Fruit fly (Drosophila melanogaster) whole organism, embryonic: ENCODE results near the gene Ptp10D.

Experiments used
- Adf1 ChIP-seq: fragments of 200-800 bp; sonication (Bioruptor generic); IDR thresholded peaks from 2 replicates; pipeline ENCODE4 v1.3.6; 2022; ENCODE audit warnings: missing biosample characterization, missing genetic modification characterization
- CG10321 ChIP-seq: fragments of 200-800 bp; sonication (Bioruptor generic); IDR thresholded peaks from 2 replicates; pipeline ENCODE4 v1.3.6; 2022; ENCODE audit warnings: missing biosample characterization, missing genetic modification characterization
- CG10462 ChIP-seq: fragments of 200-800 bp; sonication (Bioruptor generic); optimal IDR thresholded peaks from 2 replicates; lab custom pipeline; 2016; ENCODE audit warnings: missing biosample characterization, missing genetic modification characterization
- CG10959 ChIP-seq: fragments of 200-800 bp; sonication (Bioruptor generic); IDR thresholded peaks from 2 replicates; pipeline ENCODE4 v1.3.6; 2022; ENCODE audit warnings: missing biosample characterization, missing genetic modification characterization
- CG11695 ChIP-seq: fragments of 200-800 bp; sonication (Bioruptor generic); IDR thresholded peaks from 3 replicates; pipeline ENCODE4 v1.3.6; 2022; ENCODE audit warnings: missing biosample characterization, missing genetic modification characterization
- CG12071 ChIP-seq: fragments of 200-800 bp; sonication (Bioruptor generic); optimal IDR thresholded peaks from 3 replicates; lab custom pipeline; 2018; ENCODE audit warnings: missing biosample characterization, mild to moderate bottlenecking, missing genetic modification characterization
- CG13123 ChIP-seq: fragments of 200-800 bp; sonication (Bioruptor generic); optimal IDR thresholded peaks from 2 replicates; lab custom pipeline; 2016; ENCODE audit warnings: missing biosample characterization, missing genetic modification characterization
- CG13287 ChIP-seq: fragments of 200-800 bp; sonication (Bioruptor generic); IDR thresholded peaks from 2 replicates; pipeline ENCODE4 v1.3.6; 2022; ENCODE audit warnings: missing biosample characterization, missing genetic modification characterization; ENCODE audit not compliant: partially characterized antibody
- CG14860 ChIP-seq: fragments of 200-800 bp; sonication (Bioruptor generic); IDR thresholded peaks from 3 replicates; pipeline ENCODE4 v1.3.6; 2022; ENCODE audit warnings: missing biosample characterization, missing genetic modification characterization; ENCODE audit not compliant: partially characterized antibody
- CG15269 ChIP-seq: fragments of 200-800 bp; sonication (Bioruptor generic); optimal IDR thresholded peaks from 2 replicates; lab custom pipeline; 2018; ENCODE audit warnings: missing biosample characterization, mild to moderate bottlenecking, missing genetic modification characterization, moderate library complexity
- CG17802 ChIP-seq: fragments of 200-800 bp; sonication (Bioruptor generic); optimal IDR thresholded peaks from 2 replicates; lab custom pipeline; 2018; ENCODE audit warnings: missing biosample characterization, mild to moderate bottlenecking, missing genetic modification characterization, moderate library complexity
- CG2199 ChIP-seq: fragments of 200-800 bp; sonication (Bioruptor generic); IDR thresholded peaks from 3 replicates; pipeline ENCODE4 v1.3.6; 2022; ENCODE audit warnings: missing biosample characterization, missing genetic modification characterization
- CG2712 ChIP-seq: fragments of 200-800 bp; optimal IDR thresholded peaks from 3 replicates; lab custom pipeline; 2019; ENCODE audit warnings: missing biosample characterization, mild to moderate bottlenecking, missing genetic modification characterization, moderate library complexity
- CG30431 ChIP-seq: fragments of 200-800 bp; sonication (Bioruptor generic); optimal IDR thresholded peaks from 2 replicates; lab custom pipeline; 2017; ENCODE audit warnings: missing biosample characterization, missing genetic modification characterization
- CG3407 ChIP-seq: fragments of 200-800 bp; sonication (Bioruptor generic); optimal IDR thresholded peaks from 2 replicates; lab custom pipeline; 2018; ENCODE audit warnings: missing biosample characterization, mild to moderate bottlenecking, missing genetic modification characterization
- CG5245 ChIP-seq: fragments of 200-800 bp; sonication (Bioruptor generic); optimal IDR thresholded peaks from 3 replicates; lab custom pipeline; 2016; ENCODE audit warnings: missing biosample characterization, missing genetic modification characterization
- CG7839 ChIP-seq: fragments of 200-800 bp; sonication (Bioruptor generic); optimal IDR thresholded peaks from 3 replicates; lab custom pipeline; 2018; ENCODE audit warnings: missing biosample characterization, mild to moderate bottlenecking, missing genetic modification characterization, moderate library complexity
- CG9876 ChIP-seq: fragments of 200-800 bp; sonication (Bioruptor generic); optimal IDR thresholded peaks from 2 replicates; lab custom pipeline; 2016; ENCODE audit warnings: missing biosample characterization, missing genetic modification characterization
- Dad ChIP-seq: fragments of 200-800 bp; sonication (Bioruptor generic); optimal IDR thresholded peaks from 3 replicates; lab custom pipeline; 2016; ENCODE audit warnings: missing biosample characterization, missing genetic modification characterization
- Dll ChIP-seq: fragments of 200-800 bp; sonication (Bioruptor generic); IDR thresholded peaks from 4 replicates; pipeline ENCODE4 v1.3.6; 2022; ENCODE audit warnings: missing biosample characterization, missing genetic modification characterization; ENCODE audit not compliant: partially characterized antibody
- HmgD ChIP-seq: fragments of 200-800 bp; sonication (Bioruptor generic); optimal IDR thresholded peaks from 3 replicates; lab custom pipeline; 2016; ENCODE audit warnings: missing biosample characterization, missing genetic modification characterization
- Oli ChIP-seq: fragments of 200-800 bp; sonication (Bioruptor generic); optimal IDR thresholded peaks from 2 replicates; lab custom pipeline; 2018; ENCODE audit warnings: missing biosample characterization, mild to moderate bottlenecking, missing genetic modification characterization, moderate library complexity
- Sry-β ChIP-seq: fragments of 200-800 bp; sonication (Bioruptor generic); optimal IDR thresholded peaks from 2 replicates; lab custom pipeline; 2018; ENCODE audit warnings: missing biosample characterization, mild to moderate bottlenecking, missing genetic modification characterization, moderate library complexity
- Ssrp ChIP-seq: fragments of 200-800 bp; sonication (Bioruptor generic); optimal IDR thresholded peaks from 2 replicates; lab custom pipeline; 2018; ENCODE audit warnings: missing biosample characterization, mild to moderate bottlenecking, missing genetic modification characterization, moderate library complexity
- bcd ChIP-seq: fragments of 200-800 bp; sonication (Bioruptor generic); optimal IDR thresholded peaks from 2 replicates; lab custom pipeline; 2017; ENCODE audit warnings: missing biosample characterization, mild to moderate bottlenecking, missing genetic modification characterization
- corto ChIP-seq: fragments of 200-800 bp; sonication (Bioruptor generic); optimal IDR thresholded peaks from 2 replicates; lab custom pipeline; 2016; ENCODE audit warnings: missing biosample characterization, mild to moderate bottlenecking, missing genetic modification characterization, moderate library complexity
- da ChIP-seq: fragments of 200-800 bp; sonication (Bioruptor generic); optimal IDR thresholded peaks from 2 replicates; lab custom pipeline; 2016; ENCODE audit warnings: missing biosample characterization, missing genetic modification characterization
- dmrt99B ChIP-seq: fragments of 200-800 bp; sonication (Bioruptor generic); optimal IDR thresholded peaks from 2 replicates; lab custom pipeline; 2018; ENCODE audit warnings: missing biosample characterization, mild to moderate bottlenecking, missing genetic modification characterization, moderate library complexity
- ewg ChIP-seq: fragments of 200-800 bp; sonication (Bioruptor generic); optimal IDR thresholded peaks from 3 replicates; lab custom pipeline; 2017; ENCODE audit warnings: mild to moderate bottlenecking, missing biosample characterization, missing genetic modification reagents, missing genetic modification characterization
- exex ChIP-seq: fragments of 200-800 bp; sonication (Bioruptor generic); optimal IDR thresholded peaks from 4 replicates; lab custom pipeline; 2018; ENCODE audit warnings: missing biosample characterization, mild to moderate bottlenecking, missing genetic modification characterization, moderate library complexity
- fu2 ChIP-seq: fragments of 200-800 bp; sonication (Bioruptor generic); optimal IDR thresholded peaks from 2 replicates; lab custom pipeline; 2016; ENCODE audit warnings: missing biosample characterization, missing genetic modification characterization
- gem ChIP-seq: fragments of 200-800 bp; sonication (Bioruptor generic); optimal IDR thresholded peaks from 2 replicates; lab custom pipeline; 2019; ENCODE audit warnings: missing biosample characterization, mild to moderate bottlenecking, missing genetic modification characterization, moderate library complexity
- grn ChIP-seq: fragments of 200-800 bp; sonication (Bioruptor generic); optimal IDR thresholded peaks from 3 replicates; lab custom pipeline; 2017; ENCODE audit warnings: missing biosample characterization, missing genetic modification characterization
- gro ChIP-seq: fragments of 200-800 bp; sonication (Bioruptor generic); optimal IDR thresholded peaks from 2 replicates; lab custom pipeline; 2016; ENCODE audit warnings: missing biosample characterization, missing genetic modification characterization
- hb ChIP-seq: fragments of 200-800 bp; sonication (Bioruptor generic); IDR thresholded peaks from 3 replicates; pipeline ENCODE4 v1.3.6; 2022; ENCODE audit warnings: missing biosample characterization, missing genetic modification characterization; ENCODE audit not compliant: partially characterized antibody
- lbe ChIP-seq: fragments of 200-800 bp; sonication (Bioruptor generic); optimal IDR thresholded peaks from 2 replicates; lab custom pipeline; 2016; ENCODE audit warnings: missing biosample characterization, mild to moderate bottlenecking, missing genetic modification characterization
- mam ChIP-seq: fragments of 200-800 bp; sonication (Bioruptor generic); optimal IDR thresholded peaks from 3 replicates; lab custom pipeline; 2016; ENCODE audit warnings: missing biosample characterization, missing genetic modification characterization
- oc ChIP-seq: fragments of 200-800 bp; sonication (Bioruptor generic); optimal IDR thresholded peaks from 2 replicates; lab custom pipeline; 2018; ENCODE audit warnings: missing biosample characterization, mild to moderate bottlenecking, missing genetic modification characterization, moderate library complexity
- otp ChIP-seq: fragments of 200-800 bp; sonication (Bioruptor generic); IDR thresholded peaks from 3 replicates; pipeline ENCODE4, ENCODE4 v1.3.6; 2022; ENCODE audit warnings: missing biosample characterization, missing genetic modification characterization
- pros ChIP-seq: fragments of 200-800 bp; sonication (Bioruptor generic); optimal IDR thresholded peaks from 3 replicates; lab custom pipeline; 2019; ENCODE audit warnings: missing biosample characterization, mild to moderate bottlenecking, missing genetic modification characterization, moderate library complexity
- rib ChIP-seq: fragments of 200-800 bp; sonication (Bioruptor generic); IDR thresholded peaks from 2 replicates; pipeline ENCODE4 v1.3.6; 2022; ENCODE audit warnings: missing biosample characterization, missing genetic modification characterization
- run ChIP-seq: fragments of 200-800 bp; sonication (Bioruptor generic); optimal IDR thresholded peaks from 3 replicates; lab custom pipeline; 2018; ENCODE audit warnings: missing biosample characterization, mild to moderate bottlenecking, missing genetic modification characterization
- sd ChIP-seq: fragments of 200-800 bp; sonication (Bioruptor generic); optimal IDR thresholded peaks from 3 replicates; lab custom pipeline; 2018; ENCODE audit warnings: missing biosample characterization, mild to moderate bottlenecking, missing genetic modification characterization, moderate library complexity
- seq ChIP-seq: fragments of 200-800 bp; sonication (Bioruptor generic); IDR thresholded peaks from 2 replicates; pipeline ENCODE4 v1.3.6; 2022; ENCODE audit warnings: missing biosample characterization, missing genetic modification characterization
- slp2 ChIP-seq: fragments of 200-800 bp; sonication (Bioruptor generic); optimal IDR thresholded peaks from 2 replicates; lab custom pipeline; 2016; ENCODE audit warnings: missing biosample characterization, missing genetic modification characterization
- stwl ChIP-seq: fragments of 200-800 bp; sonication (Bioruptor generic); optimal IDR thresholded peaks from 3 replicates; lab custom pipeline; 2018; ENCODE audit warnings: missing biosample characterization, mild to moderate bottlenecking, missing genetic modification characterization, moderate library complexity
- tgo ChIP-seq: fragments of 200-800 bp; sonication (Bioruptor generic); IDR thresholded peaks from 3 replicates; pipeline ENCODE4 v1.3.6; 2022; ENCODE audit warnings: missing biosample characterization, missing genetic modification characterization
- tio ChIP-seq: fragments of 200-800 bp; sonication (Bioruptor generic); optimal IDR thresholded peaks from 2 replicates; lab custom pipeline; 2017; ENCODE audit warnings: missing biosample characterization, missing genetic modification characterization, inconsistent platforms
- wor ChIP-seq: fragments of 200-800 bp; sonication (Bioruptor generic); IDR thresholded peaks from 2 replicates; pipeline ENCODE4 v1.3.6; 2022; ENCODE audit warnings: missing biosample characterization, missing genetic modification characterization

The Ptp10D gene

dm6 chrX:11709799-11710720 is 88.2 kb downstream of the Ptp10D start, which contains the start of gene FucT6 (continued):
- TF ChIP-seq Oli (no peak), hb (GFP tag; lab: Robert Waterston, UW) (peak; percentile 83), ewg (GFP tag; lab: Kevin White, UChicago) (no peak), Adf1 (GFP tag; lab: Robert Waterston, UW) (no peak), Ssrp (tag; lab: Kevin White, UChicago) (peak; percentile 34), fu2 (GFP tag; lab: Kevin White, UChicago) (no peak), CG2712 (tag; lab: Kevin White, UChicago) (peak; percentile 2), tio (no peak), gro (GFP tag; lab: Kevin White, UChicago) (no peak), CG9876 (GFP tag; lab: Kevin White, UChicago) (no peak), CG12071 (GFP tag; lab: Kevin White, UChicago) (no peak), lbe (no peak), CG10321 (GFP tag; lab: Robert Waterston, UW) (no peak), dmrt99B (tag; lab: Kevin White, UChicago) (no peak), grn (GFP tag; lab: Kevin White, UChicago) (no peak), Dll (GFP tag; lab: Robert Waterston, UW) (peak; percentile 83), CG10959 (GFP tag; lab: Robert Waterston, UW) (no peak), mam (GFP tag; lab: Kevin White, UChicago) (no peak), CG11695 (GFP tag; lab: Robert Waterston, UW) (no peak), CG10462 (GFP tag; lab: Kevin White, UChicago) (no peak), CG30431 (GFP tag; lab: Kevin White, UChicago) (no peak), seq (GFP tag; lab: Robert Waterston, UW) (no peak), oc (peak; percentile 16), CG13287 (GFP tag; lab: Robert Waterston, UW) (peak; percentile 91), CG2199 (GFP tag; lab: Robert Waterston, UW) (no peak), tgo (GFP tag; lab: Robert Waterston, UW) (no peak), CG15269 (tag; lab: Kevin White, UChicago) (no peak), corto (peak; percentile 21), sd (tag; lab: Kevin White, UChicago) (no peak), CG17802 (no peak), exex (tag; lab: Kevin White, UChicago) (no peak), CG7839 (tag; lab: Kevin White, UChicago) (no peak), otp (GFP tag; lab: Robert Waterston, UW) (no peak), pros (no peak), rib (GFP tag; lab: Robert Waterston, UW) (no peak), CG5245 (no peak), slp2 (GFP tag; lab: Kevin White, UChicago) (no peak), CG13123 (GFP tag; lab: Kevin White, UChicago) (no peak), Dad (GFP tag; lab: Kevin White, UChicago) (no peak), HmgD (GFP tag; lab: Kevin White, UChicago) (peak; percentile 16), da (no peak), CG3407 (GFP tag; lab: Kevin White, UChicago) (no peak), bcd (GFP tag; lab: Kevin White, UChicago) (no peak), CG14860 (GFP tag; lab: Robert Waterston, UW) (peak; percentile 76), wor (GFP tag; lab: Robert Waterston, UW) (no peak), Sry-β (GFP tag; lab: Kevin White, UChicago) (no peak), gem (tag; lab: Kevin White, UChicago) (peak; percentile 25), run (tag; lab: Kevin White, UChicago) (no peak), stwl (peak; percentile 70)
